Worm (Caenorhabditis elegans) whole organism, early embryonic: Measurements from ENCODE around the gene Y22D7AL.16.

Experiments used
- B0310.2 ChIP-seq: sonication (generic microtip); optimal IDR thresholded peaks from 2 replicates; lab custom pipeline; 2016; ENCODE audit warnings: mild to moderate bottlenecking, missing genetic modification characterization, missing compliant biosample characterization
- ama-1 ChIP-seq: fragments of 150-350 bp; optimal IDR thresholded peaks from 2 replicates; lab custom pipeline; 2014
- ceh-13 ChIP-seq: fragments of 200-800 bp; sonication (Bioruptor generic); optimal IDR thresholded peaks from 2 replicates; lab custom pipeline; 2018; ENCODE audit warnings: mild to moderate bottlenecking, missing genetic modification characterization, missing compliant biosample characterization
- flt-1 ChIP-seq: fragments of 200-800 bp; sonication (Bioruptor generic); IDR thresholded peaks from 2 replicates; pipeline ENCODE4 v1.3.6; 2022; ENCODE audit warnings: missing genetic modification characterization, missing compliant biosample characterization
- pes-1 ChIP-seq: fragments of 200-800 bp; sonication (Bioruptor generic); IDR thresholded peaks from 2 replicates; pipeline ENCODE4 v1.3.6; 2022; ENCODE audit warnings: missing genetic modification reagents, missing genetic modification characterization, missing compliant biosample characterization

- no peak for TF ChIP-seq ama-1 (lab: Kevin White, UChicago)
- TF ChIP-seq flt-1 (GFP tag; lab: Robert Waterston, UW) = no peak
- no peak for TF ChIP-seq B0310.2
- TF ChIP-seq pes-1 (GFP tag; lab: Robert Waterston, UW) = no peak
- TF ChIP-seq ceh-13 (GFP tag; lab: Kevin White, UChicago) = no peak
Measured at ce11 chrIII:1641163-1641562, 23.9 kb downstream of the Y22D7AL.16 start, which contains the start of gene Y22D7AL.3.
